Worm (Caenorhabditis elegans) whole organism, early embryonic: ENCODE results near the gene B0303.14.

Experiments
- B0310.2 ChIP-seq: sonication (generic microtip); optimal IDR thresholded peaks from 2 replicates; lab custom pipeline; 2016; ENCODE audit warnings: mild to moderate bottlenecking, missing genetic modification characterization, missing compliant biosample characterization
- F13C5.2 ChIP-seq: sonication (generic microtip); optimal IDR thresholded peaks from 2 replicates; lab custom pipeline; 2017; ENCODE audit warnings: mild to moderate bottlenecking, missing genetic modification characterization, inconsistent platforms, missing compliant biosample characterization
- aly-1 ChIP-seq: sonication (generic microtip); optimal IDR thresholded peaks from 2 replicates; lab custom pipeline; 2016; ENCODE audit warnings: missing genetic modification characterization, missing compliant biosample characterization
- ama-1 ChIP-seq: fragments of 150-350 bp; optimal IDR thresholded peaks from 2 replicates; lab custom pipeline; 2014
- ceh-13 ChIP-seq: fragments of 200-800 bp; sonication (Bioruptor generic); optimal IDR thresholded peaks from 2 replicates; lab custom pipeline; 2018; ENCODE audit warnings: mild to moderate bottlenecking, missing genetic modification characterization, missing compliant biosample characterization
- ceh-36 ChIP-seq: sonication (generic microtip); optimal IDR thresholded peaks from 2 replicates; lab custom pipeline; 2016; ENCODE audit warnings: missing genetic modification characterization, inconsistent platforms, missing compliant biosample characterization
- ets-7 ChIP-seq: sonication (generic microtip); optimal IDR thresholded peaks from 2 replicates; lab custom pipeline; 2016; ENCODE audit warnings: missing genotype, missing genetic modification characterization, missing compliant biosample characterization
- flt-1 ChIP-seq: fragments of 200-800 bp; sonication (Bioruptor generic); IDR thresholded peaks from 2 replicates; pipeline ENCODE4 v1.3.6; 2022; ENCODE audit warnings: missing genetic modification characterization, missing compliant biosample characterization
- hmbx-1 ChIP-seq: sonication (generic microtip); optimal IDR thresholded peaks from 2 replicates; lab custom pipeline; 2016; ENCODE audit warnings: mild to moderate bottlenecking, missing genetic modification characterization, missing compliant biosample characterization
- hmg-4 ChIP-seq: fragments of 200-800 bp; sonication (Bioruptor generic); optimal IDR thresholded peaks from 2 replicates; lab custom pipeline; 2018; ENCODE audit warnings: mild to moderate bottlenecking, missing genetic modification characterization, missing compliant biosample characterization
- hnd-1 ChIP-seq: sonication (generic microtip); optimal IDR thresholded peaks from 2 replicates; lab custom pipeline; 2016; ENCODE audit warnings: missing genetic modification characterization, missing compliant biosample characterization
- pes-1 ChIP-seq: fragments of 200-800 bp; sonication (Bioruptor generic); IDR thresholded peaks from 2 replicates; pipeline ENCODE4 v1.3.6; 2022; ENCODE audit warnings: missing genetic modification reagents, missing genetic modification characterization, missing compliant biosample characterization
- scrt-1 ChIP-seq: fragments of 200-800 bp; sonication (Bioruptor generic); IDR thresholded peaks from 2 replicates; pipeline ENCODE4 v1.3.6; 2022; ENCODE audit warnings: missing genetic modification characterization, missing compliant biosample characterization
- sea-1 ChIP-seq: fragments of 200-800 bp; sonication (Bioruptor generic); conservative IDR thresholded peaks from 2 replicates; pipeline ENCODE4 v1.3.6; 2022; ENCODE audit warnings: missing genetic modification characterization, missing compliant biosample characterization
- tbx-11 ChIP-seq: fragments of 200-800 bp; sonication (Bioruptor generic); IDR thresholded peaks from 2 replicates; pipeline ENCODE4 v1.3.6; 2022; ENCODE audit warnings: missing genetic modification characterization, missing compliant biosample characterization
- tbx-37 ChIP-seq: fragments of 200-800 bp; sonication (Bioruptor generic); conservative IDR thresholded peaks from 2 replicates; pipeline ENCODE4 v1.3.6; 2022; ENCODE audit warnings: missing genetic modification reagents, missing genetic modification characterization, missing compliant biosample characterization
- tra-4 ChIP-seq: sonication (generic microtip); optimal IDR thresholded peaks from 2 replicates; lab custom pipeline; 2017; ENCODE audit warnings: missing genetic modification characterization, missing compliant biosample characterization

Gene B0303.14

ce11 chrIII:8697268-8697907, 18.6 kb downstream of the B0303.14 start:
- TF ChIP-seq B0310.2 (no peak), ets-7 (tag; lab: Kevin White, UChicago) (no peak), tbx-37 (GFP tag; lab: Robert Waterston, UW) (no peak), tra-4 (tag; lab: Kevin White, UChicago) (no peak), F13C5.2 (no peak), hmbx-1 (tag; lab: Kevin White, UChicago) (no peak), tbx-11 (GFP tag; lab: Robert Waterston, UW) (no peak), ceh-13 (no peak), flt-1 (no peak), hnd-1 (tag; lab: Kevin White, UChicago) (no peak), pes-1 (no peak), hmg-4 (GFP tag; lab: Kevin White, UChicago) (no peak), scrt-1 (GFP tag; lab: Robert Waterston, UW) (no peak), sea-1 (GFP tag; lab: Robert Waterston, UW) (no peak), ceh-36 (no peak), ama-1 (no peak), aly-1 (tag; lab: Kevin White, UChicago) (no peak)

ce11 chrIII:8696680-8697079, 19.3 kb downstream of the B0303.14 start:
- TF ChIP-seq ceh-36 (no peak), flt-1 (no peak), ets-7 (tag; lab: Kevin White, UChicago) (no peak), pes-1 (no peak), tbx-11 (GFP tag; lab: Robert Waterston, UW) (no peak), ceh-13 (no peak), B0310.2 (no peak), hmg-4 (GFP tag; lab: Kevin White, UChicago) (no peak), aly-1 (tag; lab: Kevin White, UChicago) (no peak), F13C5.2 (no peak), sea-1 (GFP tag; lab: Robert Waterston, UW) (no peak), tbx-37 (GFP tag; lab: Robert Waterston, UW) (no peak), tra-4 (tag; lab: Kevin White, UChicago) (no peak), ama-1 (no peak), scrt-1 (GFP tag; lab: Robert Waterston, UW) (no peak), hnd-1 (tag; lab: Kevin White, UChicago) (no peak), hmbx-1 (tag; lab: Kevin White, UChicago) (no peak)

ce11 chrIII:8693322-8693721, 22.7 kb downstream of the B0303.14 start, which contains the start of gene B0303.7:
Gene B0303.7, plus strand, starts transcription at chrIII:8693622.
- TF ChIP-seq pes-1 (no peak), ama-1 (no peak), scrt-1 (GFP tag; lab: Robert Waterston, UW) (no peak), tra-4 (tag; lab: Kevin White, UChicago) (no peak), hmg-4 (GFP tag; lab: Kevin White, UChicago) (no peak), tbx-37 (GFP tag; lab: Robert Waterston, UW) (no peak), ceh-13 (no peak), F13C5.2 (no peak), flt-1 (no peak), tbx-11 (GFP tag; lab: Robert Waterston, UW) (no peak), B0310.2 (no peak), aly-1 (tag; lab: Kevin White, UChicago) (no peak), hmbx-1 (tag; lab: Kevin White, UChicago) (no peak), hnd-1 (tag; lab: Kevin White, UChicago) (no peak), ceh-36 (no peak)

- TF ChIP-seq flt-1 = no peak
Observed at ce11 chrIII:8689655-8690054, 26.3 kb downstream of the B0303.14 start, which contains the start of gene B0303.4. Gene B0303.4, plus strand, starts transcription at chrIII:8689850.

ce11 chrIII:8689143-8689542, 26.8 kb downstream of the B0303.14 start:
- TF ChIP-seq flt-1 (no peak), ceh-36 (no peak), tra-4 (tag; lab: Kevin White, UChicago) (no peak), hmg-4 (GFP tag; lab: Kevin White, UChicago) (no peak), tbx-37 (GFP tag; lab: Robert Waterston, UW) (no peak), F13C5.2 (no peak), pes-1 (no peak), ama-1 (no peak), tbx-11 (GFP tag; lab: Robert Waterston, UW) (no peak), ceh-13 (no peak), hmbx-1 (tag; lab: Kevin White, UChicago) (no peak), sea-1 (GFP tag; lab: Robert Waterston, UW) (no peak), B0310.2 (no peak), aly-1 (tag; lab: Kevin White, UChicago) (no peak)

ce11 chrIII:8688438-8688946, 27.5 kb downstream of the B0303.14 start, which contains the start of gene hadb-1:
Gene hadb-1, minus strand, starts transcription at chrIII:8688488.
- TF ChIP-seq aly-1 (tag; lab: Kevin White, UChicago) = no peak
- TF ChIP-seq tra-4 (tag; lab: Kevin White, UChicago) = no peak
- no peak for TF ChIP-seq sea-1 (GFP tag; lab: Robert Waterston, UW)
- TF ChIP-seq hnd-1 (tag; lab: Kevin White, UChicago) = no peak
- TF ChIP-seq flt-1 = no peak
- no peak for TF ChIP-seq ama-1
- no peak for TF ChIP-seq ceh-13

- TF ChIP-seq sea-1 (GFP tag; lab: Robert Waterston, UW) (no peak), F13C5.2 (no peak), tra-4 (tag; lab: Kevin White, UChicago) (no peak), B0310.2 (no peak), hmbx-1 (tag; lab: Kevin White, UChicago) (no peak), flt-1 (no peak), aly-1 (tag; lab: Kevin White, UChicago) (no peak), ama-1 (no peak), tbx-11 (GFP tag; lab: Robert Waterston, UW) (no peak), ets-7 (tag; lab: Kevin White, UChicago) (no peak), hnd-1 (tag; lab: Kevin White, UChicago) (no peak), ceh-13 (no peak), ceh-36 (no peak)
Observed at ce11 chrIII:8685590-8686240, 30.3 kb downstream of the B0303.14 start.
